Worm (Caenorhabditis elegans): ENCODE measurements around the gene F54D12.2.

DNA sequence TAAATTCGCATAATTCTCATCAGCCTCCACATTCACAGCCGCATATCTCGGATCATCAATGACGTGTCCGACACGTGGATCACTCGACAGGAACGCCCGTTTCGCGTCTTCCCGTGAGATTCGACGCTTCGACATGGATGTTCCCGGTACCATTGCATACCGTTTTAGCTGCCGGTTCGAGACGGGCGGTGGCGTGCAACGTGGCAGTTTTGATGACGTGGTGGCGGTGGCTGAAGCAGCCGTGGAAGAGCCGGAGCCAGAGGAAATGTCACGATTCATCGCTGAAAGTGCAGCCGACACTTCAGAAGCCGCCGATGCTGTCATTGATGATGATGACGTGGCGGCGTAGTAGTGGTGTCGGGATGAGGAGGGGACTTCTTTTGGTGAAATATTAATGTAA is 27.0 kb upstream of the F54D12.2 start:
- TF ChIP-seq scrt-1 (GFP tag; IDR thresholded peaks at IDR 0.05) (no peak), aly-1 (tag; optimal IDR thresholded peaks at IDR 0.05) (no peak), ama-1 (optimal IDR thresholded peaks at IDR 0.05) (no peak), sea-1 (GFP tag; conservative IDR thresholded peaks at IDR 0.05) (no peak), flt-1 (GFP tag; IDR thresholded peaks at IDR 0.05) (no peak), tra-4 (tag; optimal IDR thresholded peaks at IDR 0.05) (no peak), hmbx-1 (tag; optimal IDR thresholded peaks at IDR 0.05) (no peak), ceh-36 (tag; optimal IDR thresholded peaks at IDR 0.05) (no peak)
